Worm (Caenorhabditis elegans): ENCODE data around the gene spe-29.

ce11 chrIV:9953333-9953732, 19.7 kb downstream of the spe-29 start, which contains the start of gene gon-1:
- TF ChIP-seq dao-5 (tag; optimal IDR thresholded peaks at IDR 0.05), result no peak
- no peak for TF ChIP-seq him-1 (tag; optimal IDR thresholded peaks at IDR 0.05)

Measured in whole organism, L4/young adult.